Fruit fly (Drosophila melanogaster) whole organism, adult: ENCODE data around the gene CG5910.

Source experiments
- CG11617 ChIP-seq: fragments of 200-800 bp; sonication (Bioruptor generic); optimal IDR thresholded peaks from 2 replicates; lab custom pipeline; 2017; ENCODE audit warnings: mild to moderate bottlenecking, missing biosample characterization, missing genetic modification reagents, missing genetic modification characterization
- CG12768 ChIP-seq: fragments of 200-800 bp; sonication (Bioruptor generic); optimal IDR thresholded peaks from 2 replicates; lab custom pipeline; 2017; ENCODE audit warnings: missing biosample characterization, missing genetic modification characterization, mild to moderate bottlenecking, moderate library complexity, missing genetic modification reagents
- CG14711 ChIP-seq: fragments of 200-800 bp; sonication (Bioruptor generic); optimal IDR thresholded peaks from 2 replicates; lab custom pipeline; 2018; ENCODE audit warnings: missing biosample characterization, mild to moderate bottlenecking, missing genetic modification characterization, moderate library complexity
- CG1620 ChIP-seq: fragments of 200-800 bp; sonication (Bioruptor generic); optimal IDR thresholded peaks from 2 replicates; lab custom pipeline; 2016; ENCODE audit warnings: missing biosample characterization, missing genetic modification characterization
- CG33017 ChIP-seq: fragments of 200-800 bp; sonication (Bioruptor generic); optimal IDR thresholded peaks from 2 replicates; lab custom pipeline; 2018; ENCODE audit warnings: missing biosample characterization, mild to moderate bottlenecking, missing genetic modification characterization, moderate library complexity
- CG5204 ChIP-seq: fragments of 200-800 bp; sonication (Bioruptor generic); optimal IDR thresholded peaks from 2 replicates; lab custom pipeline; 2016; ENCODE audit warnings: missing biosample characterization, missing genetic modification characterization
- CG7045 ChIP-seq: fragments of 200-800 bp; sonication (Bioruptor generic); optimal IDR thresholded peaks from 2 replicates; lab custom pipeline; 2017; ENCODE audit warnings: missing biosample characterization, mild to moderate bottlenecking, missing genetic modification characterization
- CG7101 ChIP-seq: fragments of 200-800 bp; sonication (Bioruptor generic); optimal IDR thresholded peaks from 2 replicates; lab custom pipeline; 2018; ENCODE audit warnings: missing biosample characterization, mild to moderate bottlenecking, missing genetic modification characterization, moderate library complexity
- Clk ChIP-seq: fragments of 200-800 bp; sonication (Bioruptor generic); optimal IDR thresholded peaks from 2 replicates; lab custom pipeline; 2017; ENCODE audit warnings: missing biosample characterization, missing genetic modification characterization
- Crg-1 ChIP-seq: fragments of 200-800 bp; sonication (Bioruptor generic); optimal IDR thresholded peaks from 2 replicates; lab custom pipeline; 2016; ENCODE audit warnings: missing biosample characterization, missing genetic modification characterization
- Hr96 ChIP-seq: fragments of 200-800 bp; sonication (Bioruptor generic); optimal IDR thresholded peaks from 2 replicates; lab custom pipeline; 2016; ENCODE audit warnings: missing biosample characterization, missing genetic modification characterization
- Mnt ChIP-seq: fragments of 200-800 bp; sonication (Bioruptor generic); optimal IDR thresholded peaks from 2 replicates; lab custom pipeline; 2016; ENCODE audit warnings: missing biosample characterization, mild to moderate bottlenecking, missing genetic modification characterization
- bab1 ChIP-seq: fragments of 200-800 bp; sonication (Bioruptor generic); optimal IDR thresholded peaks from 3 replicates; lab custom pipeline; 2019; ENCODE audit warnings: missing biosample characterization, mild to moderate bottlenecking, missing genetic modification characterization, moderate library complexity
- cic ChIP-seq: fragments of 200-800 bp; sonication (Bioruptor generic); optimal IDR thresholded peaks from 2 replicates; lab custom pipeline; 2017; ENCODE audit warnings: missing biosample characterization, mild to moderate bottlenecking, missing genetic modification characterization, moderate library complexity
- cnc ChIP-seq, 2 experiments: fragments of >200 bp; optimal IDR thresholded peaks; 2 replicates each; lab custom pipeline; 2017
- kay ChIP-seq: fragments of 200-800 bp; sonication (Bioruptor generic); peaks from one replicate; lab custom pipeline; 2016; ENCODE audit warnings: missing biosample characterization, missing genetic modification characterization, borderline replicate concordance
- ovo ChIP-seq: fragments of 200-800 bp; sonication (Bioruptor generic); optimal IDR thresholded peaks from 2 replicates; lab custom pipeline; 2016; ENCODE audit warnings: missing biosample characterization, missing genetic modification characterization
- pad ChIP-seq: fragments of 200-800 bp; sonication (Bioruptor generic); optimal IDR thresholded peaks from 3 replicates; lab custom pipeline; 2017; ENCODE audit warnings: missing biosample characterization, missing genetic modification characterization, mild to moderate bottlenecking, moderate library complexity, missing genetic modification reagents
- tj ChIP-seq: fragments of 200-800 bp; sonication (Bioruptor generic); optimal IDR thresholded peaks from 3 replicates; lab custom pipeline; 2017; ENCODE audit warnings: missing biosample characterization, mild to moderate bottlenecking, missing genetic modification characterization, moderate library complexity
- toe ChIP-seq: fragments of 200-800 bp; sonication (Bioruptor generic); optimal IDR thresholded peaks from 2 replicates; lab custom pipeline; 2016; ENCODE audit warnings: missing biosample characterization, missing genetic modification characterization

Gene CG5910

dm6 chr3L:20464677-20465076, 22.5 kb downstream of the CG5910 start, which contains the start of gene atk:
TSS of gene atk (minus strand) at chr3L:20464862.
- TF ChIP-seq Crg-1 (GFP tag; lab: Kevin White, UChicago) (no peak), CG1620 (GFP tag; lab: Kevin White, UChicago) (no peak), toe (GFP tag; lab: Kevin White, UChicago) (no peak)

- TF ChIP-seq CG7045 (GFP tag; lab: Kevin White, UChicago) (no peak), CG33017 (tag; lab: Kevin White, UChicago) (no peak), tj (GFP tag; lab: Kevin White, UChicago) (no peak), CG7101 (tag; lab: Kevin White, UChicago) (no peak), kay (GFP tag; lab: Kevin White, UChicago) (no peak), Crg-1 (GFP tag; lab: Kevin White, UChicago) (no peak), bab1 (GFP tag; lab: Kevin White, UChicago) (no peak)
Observed at dm6 chr3L:20465941-20466340, 23.7 kb downstream of the CG5910 start, which contains the start of gene CG42764. TSS of gene CG42764 (minus strand) at chr3L:20466041.

dm6 chr3L:20466599-20466998, 24.4 kb downstream of the CG5910 start, which contains the start of gene Tdh:
TSS of gene Tdh (plus strand) at chr3L:20466944.
- TF ChIP-seq toe (GFP tag; lab: Kevin White, UChicago): no peak
- no peak for TF ChIP-seq CG7101 (tag; lab: Kevin White, UChicago)
- no peak for TF ChIP-seq Crg-1 (GFP tag; lab: Kevin White, UChicago)
- no peak for TF ChIP-seq tj (GFP tag; lab: Kevin White, UChicago)
- no peak for TF ChIP-seq CG1620 (GFP tag; lab: Kevin White, UChicago)
- TF ChIP-seq Hr96 (GFP tag; lab: Kevin White, UChicago): no peak

- TF ChIP-seq Mnt (no peak), cic (no peak), Clk (GFP tag; lab: Kevin White, UChicago) (no peak), Crg-1 (GFP tag; lab: Kevin White, UChicago) (no peak), tj (GFP tag; lab: Kevin White, UChicago) (no peak), CG14711 (tag; lab: Kevin White, UChicago) (no peak)
Observed at dm6 chr3L:20467433-20467832, 25.2 kb downstream of the CG5910 start.

- TF ChIP-seq cic: peak; percentile 86
- no peak for TF ChIP-seq ovo (GFP tag; lab: Kevin White, UChicago)
- TF ChIP-seq kay (GFP tag; lab: Kevin White, UChicago): peak; percentile 96
- TF ChIP-seq CG5204 (GFP tag; lab: Kevin White, UChicago): no peak
- no peak for TF ChIP-seq CG7101 (tag; lab: Kevin White, UChicago)
- no peak for TF ChIP-seq pad
- TF ChIP-seq Mnt: peak; percentile 30
- peak; percentile 55 for TF ChIP-seq CG7045 (GFP tag; lab: Kevin White, UChicago)
- TF ChIP-seq Crg-1 (GFP tag; lab: Kevin White, UChicago): no peak
- peak; percentile 19 for TF ChIP-seq tj (GFP tag; lab: Kevin White, UChicago)
- TF ChIP-seq CG14711 (tag; lab: Kevin White, UChicago): no peak
- TF ChIP-seq CG11617 (GFP tag; lab: Kevin White, UChicago): peak; percentile 6
- no peak for TF ChIP-seq Hr96 (GFP tag; lab: Kevin White, UChicago)
- no peak for TF ChIP-seq toe (GFP tag; lab: Kevin White, UChicago)
- TF ChIP-seq cnc (optimal IDR thresholded peaks at IDR 0.05; lab: Kevin White, UChicago): no peak
- TF ChIP-seq CG12768 (GFP tag; lab: Kevin White, UChicago): peak; percentile 26
- TF ChIP-seq Clk (GFP tag; lab: Kevin White, UChicago): peak; percentile 44
Observed at dm6 chr3L:20470991-20471498, 28.8 kb downstream of the CG5910 start.

dm6 chr3L:20471499-20472313, 29.5 kb downstream of the CG5910 start:
- TF ChIP-seq pad: peak; percentile 50
- TF ChIP-seq Clk (GFP tag; lab: Kevin White, UChicago): no peak
- no peak for TF ChIP-seq CG7045 (GFP tag; lab: Kevin White, UChicago)
- TF ChIP-seq Hr96 (GFP tag; lab: Kevin White, UChicago): peak; percentile 19
- peak; percentile 32 for TF ChIP-seq CG12768 (GFP tag; lab: Kevin White, UChicago)
- TF ChIP-seq toe (GFP tag; lab: Kevin White, UChicago): peak; percentile 46
- peak; percentile 87 for TF ChIP-seq Crg-1 (GFP tag; lab: Kevin White, UChicago)
- peak; percentile 12 for TF ChIP-seq CG1620 (GFP tag; lab: Kevin White, UChicago)
- no peak for TF ChIP-seq bab1 (GFP tag; lab: Kevin White, UChicago)
- peak; percentile 41 for TF ChIP-seq CG11617 (GFP tag; lab: Kevin White, UChicago)
- peak; percentile 71 for TF ChIP-seq cic
- peak; percentile 53 for TF ChIP-seq ovo (GFP tag; lab: Kevin White, UChicago)
- TF ChIP-seq CG14711 (tag; lab: Kevin White, UChicago): peak; percentile 62
- peak; percentile 84 for TF ChIP-seq CG33017 (tag; lab: Kevin White, UChicago)
- TF ChIP-seq tj (GFP tag; lab: Kevin White, UChicago): no peak
- peak; percentile 50 for TF ChIP-seq kay (GFP tag; lab: Kevin White, UChicago)
- TF ChIP-seq cnc (optimal IDR thresholded peaks at IDR 0.05; lab: Kevin White, UChicago): no peak
- peak; percentile 76 for TF ChIP-seq CG7101 (tag; lab: Kevin White, UChicago)
- peak; percentile 63 for TF ChIP-seq Mnt
- TF ChIP-seq CG5204 (GFP tag; lab: Kevin White, UChicago): peak; percentile 17
